Worm (Caenorhabditis elegans) whole organism, L1 larva: ENCODE results near the gene C16A3.5.

Source experiments
- ama-1 ChIP-seq: fragments of 150-350 bp; optimal IDR thresholded peaks from 2 replicates; lab custom pipeline; 2014
- ceh-82 ChIP-seq, 3 experiments: fragments of 150-350 bp in 1 of 3; sonication (generic microtip) in 2 of 3; optimal IDR thresholded peaks; 2 replicates each; lab custom pipeline; 2014 to 2017; ENCODE audit warnings: missing biosample characterization in 3 of 3, missing genetic modification characterization in 3 of 3
- ceh-88 ChIP-seq: fragments of 200-800 bp; sonication (Bioruptor generic); IDR thresholded peaks from 2 replicates; pipeline ENCODE4 v1.3.6; 2022; ENCODE audit warnings: missing genetic modification characterization, missing compliant biosample characterization
- ces-1 ChIP-seq: fragments of 150-350 bp; optimal IDR thresholded peaks from 2 replicates; lab custom pipeline; 2014; ENCODE audit warnings: missing biosample characterization, missing genetic modification reagents, missing genetic modification characterization
- efl-1 ChIP-seq, 4 experiments: fragments of 150-350 bp; optimal IDR thresholded peaks in 3 of 4; peaks in 1 of 4; 1 replicate in 1 of 4; 2 replicates in 3 of 4; lab custom pipeline; 2014; ENCODE audit warnings: missing biosample characterization in 2 of 4, missing genetic modification characterization in 2 of 4, missing genetic modification reagents in 2 of 4
- lin-13 ChIP-seq: fragments of 150-350 bp; optimal IDR thresholded peaks from 2 replicates; lab custom pipeline; 2014; ENCODE audit warnings: missing biosample characterization, missing genetic modification reagents, missing genetic modification characterization
- nhr-11 ChIP-seq: fragments of 150-350 bp; optimal IDR thresholded peaks from 2 replicates; lab custom pipeline; 2014; ENCODE audit warnings: missing biosample characterization, missing genetic modification characterization
- pqm-1 ChIP-seq: sonication (generic microtip); optimal IDR thresholded peaks from 3 replicates; lab custom pipeline; 2017; ENCODE audit warnings: missing biosample characterization, missing genetic modification characterization
- rnt-1 ChIP-seq: sonication (generic microtip); optimal IDR thresholded peaks from 2 replicates; lab custom pipeline; 2016; ENCODE audit warnings: mild to moderate bottlenecking, missing genetic modification characterization, moderate library complexity, missing compliant biosample characterization
- unc-130 ChIP-seq: fragments of 150-350 bp; optimal IDR thresholded peaks from 2 replicates; lab custom pipeline; 2017; ENCODE audit warnings: missing biosample characterization, missing genetic modification characterization, inconsistent platforms
- zip-4 ChIP-seq: fragments of 200-800 bp; sonication (Bioruptor generic); optimal IDR thresholded peaks from 2 replicates; lab custom pipeline; 2018; ENCODE audit warnings: mild to moderate bottlenecking, missing genetic modification characterization, moderate library complexity, missing compliant biosample characterization
- ztf-4 ChIP-seq: fragments of 150-350 bp; optimal IDR thresholded peaks from 2 replicates; lab custom pipeline; 2014; ENCODE audit warnings: missing biosample characterization, missing genetic modification characterization

DNA sequence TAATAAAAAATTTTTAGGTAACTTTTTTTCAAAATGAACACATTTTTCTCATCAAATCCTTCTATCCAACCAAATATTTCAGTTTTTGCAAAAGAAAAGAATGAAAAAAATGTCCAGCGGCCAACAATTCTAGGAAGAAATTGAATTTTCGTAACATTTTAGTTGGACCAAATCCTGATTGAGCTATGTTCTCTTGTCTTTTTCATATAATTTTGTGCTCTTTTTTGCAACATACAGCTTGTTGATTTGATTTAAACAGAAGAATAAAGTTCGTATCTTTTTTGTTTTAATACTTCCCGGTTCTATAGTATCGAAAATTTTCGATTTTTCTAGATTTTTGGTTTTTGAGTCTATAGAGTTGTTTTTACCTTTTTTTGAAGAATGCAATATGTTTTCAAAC is 18.9 kb downstream of the C16A3.5 start:
- TF ChIP-seq efl-1 (optimal IDR thresholded peaks at IDR 0.05; lab: Kevin White, UChicago) (no peak), efl-1 (GFP tag; optimal IDR thresholded peaks at IDR 0.05 in 1 of 2; lab: Kevin White, UChicago) (no peak), rnt-1 (tag; lab: Kevin White, UChicago) (no peak), nhr-11 (no peak), ceh-82 (tag; optimal IDR thresholded peaks at IDR 0.05; lab: Kevin White, UChicago) (no peak), ces-1 (no peak), ztf-4 (tag; lab: Kevin White, UChicago) (no peak), ama-1 (lab: Kevin White, UChicago) (no peak), lin-13 (GFP tag; lab: Kevin White, UChicago) (no peak), ceh-88 (GFP tag; lab: Robert Waterston, UW) (no peak), pqm-1 (no peak), zip-4 (GFP tag; lab: Kevin White, UChicago) (no peak), unc-130 (no peak)
